Fruit fly (Drosophila melanogaster) whole organism, embryonic: Measurements from ENCODE around the gene vih.

Experiments used
- B-H2 ChIP-seq: fragments of 200-800 bp; sonication (Bioruptor generic); optimal IDR thresholded peaks from 2 replicates; lab custom pipeline; 2018; ENCODE audit warnings: missing biosample characterization, mild to moderate bottlenecking, missing genetic modification characterization
- Blimp-1 ChIP-seq: fragments of 200-800 bp; sonication (Bioruptor generic); optimal IDR thresholded peaks from 3 replicates; lab custom pipeline; 2018; ENCODE audit warnings: missing biosample characterization, missing genetic modification characterization, mild to moderate bottlenecking, moderate library complexity, missing genetic modification reagents
- Bteb2 ChIP-seq: fragments of 200-800 bp; sonication (Bioruptor generic); optimal IDR thresholded peaks from 2 replicates; lab custom pipeline; 2016; ENCODE audit warnings: missing biosample characterization, missing genetic modification characterization
- CG10654 ChIP-seq: fragments of 200-800 bp; sonication (Bioruptor generic); optimal IDR thresholded peaks from 2 replicates; lab custom pipeline; 2016; ENCODE audit warnings: missing biosample characterization, missing genetic modification characterization
- CG10959 ChIP-seq: fragments of 200-800 bp; sonication (Bioruptor generic); IDR thresholded peaks from 2 replicates; pipeline ENCODE4 v1.3.6; 2022; ENCODE audit warnings: missing biosample characterization, missing genetic modification characterization
- CG11696 ChIP-seq: fragments of 200-800 bp; sonication (Bioruptor generic); IDR thresholded peaks from 2 replicates; pipeline ENCODE4 v1.3.6; 2022; ENCODE audit warnings: missing biosample characterization, missing genetic modification characterization
- CG1603 ChIP-seq: fragments of 200-800 bp; sonication (Bioruptor generic); optimal IDR thresholded peaks from 2 replicates; lab custom pipeline; 2019; ENCODE audit warnings: missing biosample characterization, mild to moderate bottlenecking, missing genetic modification characterization, moderate library complexity
- CG2199 ChIP-seq: fragments of 200-800 bp; sonication (Bioruptor generic); IDR thresholded peaks from 3 replicates; pipeline ENCODE4 v1.3.6; 2022; ENCODE audit warnings: missing biosample characterization, missing genetic modification characterization
- CG32772 ChIP-seq: fragments of 200-800 bp; sonication (Bioruptor generic); IDR thresholded peaks from 2 replicates; pipeline ENCODE4 v1.3.6; 2022; ENCODE audit warnings: missing biosample characterization, missing genetic modification characterization
- CG34422 ChIP-seq: fragments of 200-800 bp; sonication (Bioruptor generic); IDR thresholded peaks from 3 replicates; pipeline ENCODE4 v1.3.6; 2022; ENCODE audit warnings: missing biosample characterization, missing genetic modification characterization
- CG4360 ChIP-seq: fragments of 200-800 bp; sonication (Bioruptor generic); IDR thresholded peaks from 2 replicates; pipeline ENCODE4 v1.3.6; 2022; ENCODE audit warnings: missing biosample characterization, missing genetic modification characterization
- CG7372 ChIP-seq: fragments of 200-800 bp; sonication (Bioruptor generic); IDR thresholded peaks from 2 replicates; pipeline ENCODE4 v1.3.6; 2022; ENCODE audit warnings: missing biosample characterization, missing genetic modification characterization
- CG8290 ChIP-seq, 3 experiments: fragments of 200-800 bp; sonication (Bioruptor generic); optimal IDR thresholded peaks; 2 replicates each; lab custom pipeline; 2016 to 2019; ENCODE audit warnings: missing biosample characterization in 3 of 3, missing genetic modification characterization in 3 of 3, mild to moderate bottlenecking in 2 of 3, moderate library complexity in 1 of 3
- CG8765 ChIP-seq: fragments of 200-800 bp; sonication (Bioruptor generic); IDR thresholded peaks from 2 replicates; pipeline ENCODE4 v1.3.6; 2022; ENCODE audit warnings: missing biosample characterization, missing genetic modification characterization
- CG9437 ChIP-seq: fragments of 200-800 bp; sonication (Bioruptor generic); optimal IDR thresholded peaks from 2 replicates; lab custom pipeline; 2018; ENCODE audit warnings: missing biosample characterization, mild to moderate bottlenecking, missing genetic modification characterization
- CTCF ChIP-seq: fragments of 200-800 bp; sonication (Bioruptor generic); optimal IDR thresholded peaks from 2 replicates; lab custom pipeline; 2017; ENCODE audit warnings: missing biosample characterization, mild to moderate bottlenecking, missing genetic modification characterization, moderate library complexity
- Dad ChIP-seq: fragments of 200-800 bp; sonication (Bioruptor generic); optimal IDR thresholded peaks from 3 replicates; lab custom pipeline; 2016; ENCODE audit warnings: missing biosample characterization, missing genetic modification characterization
- Doc2 ChIP-seq: fragments of 200-800 bp; sonication (Bioruptor generic); IDR thresholded peaks from 2 replicates; pipeline ENCODE4 v1.3.6; 2022; ENCODE audit warnings: missing biosample characterization, missing genetic modification characterization
- Drgx ChIP-seq: fragments of 200-800 bp; sonication (Bioruptor generic); IDR thresholded peaks from 2 replicates; pipeline ENCODE4 v1.3.6; 2022; ENCODE audit warnings: missing biosample characterization, missing genetic modification characterization
- HLH4C ChIP-seq: fragments of 200-800 bp; sonication (Bioruptor generic); IDR thresholded peaks from 3 replicates; pipeline ENCODE4 v1.3.6; 2022; ENCODE audit warnings: missing biosample characterization, missing genetic modification characterization; ENCODE audit not compliant: partially characterized antibody
- Med ChIP-seq: fragments of 200-800 bp; sonication (Bioruptor generic); peaks from one replicate; lab custom pipeline; 2016; ENCODE audit warnings: missing biosample characterization, missing genetic modification characterization, mild to moderate bottlenecking, inconsistent platforms, moderate library complexity
- NC2β ChIP-seq: fragments of 200-800 bp; sonication (Bioruptor generic); optimal IDR thresholded peaks from 2 replicates; lab custom pipeline; 2016; ENCODE audit warnings: missing biosample characterization, missing genetic modification characterization
- PHDP ChIP-seq: fragments of 200-800 bp; sonication (Bioruptor generic); optimal IDR thresholded peaks from 3 replicates; lab custom pipeline; 2018; ENCODE audit warnings: missing biosample characterization, mild to moderate bottlenecking, missing genetic modification characterization, moderate library complexity
- Rx ChIP-seq: fragments of 200-800 bp; sonication (Bioruptor generic); IDR thresholded peaks from 2 replicates; pipeline ENCODE4 v1.3.6; 2022; ENCODE audit warnings: missing biosample characterization, missing genetic modification characterization
- Scr ChIP-seq: fragments of 200-800 bp; sonication (Bioruptor generic); IDR thresholded peaks from 2 replicates; pipeline ENCODE4 v1.3.6; 2022; ENCODE audit warnings: missing biosample characterization, missing genetic modification characterization; ENCODE audit not compliant: partially characterized antibody
- Sox102F ChIP-seq: fragments of 200-800 bp; sonication (Bioruptor generic); optimal IDR thresholded peaks from 2 replicates; lab custom pipeline; 2018; ENCODE audit warnings: missing biosample characterization, mild to moderate bottlenecking, missing genetic modification characterization, moderate library complexity
- Xrp1 ChIP-seq: fragments of 200-800 bp; sonication (Bioruptor generic); IDR thresholded peaks from 2 replicates; pipeline ENCODE4 v1.3.6; 2022; ENCODE audit warnings: missing biosample characterization, missing genetic modification characterization
- ara ChIP-seq: fragments of 200-800 bp; sonication (Bioruptor generic); IDR thresholded peaks from 2 replicates; pipeline ENCODE4 v1.3.6; 2022; ENCODE audit warnings: missing biosample characterization, missing genetic modification characterization
- bsh ChIP-seq, 2 experiments: fragments of 200-800 bp; sonication (Bioruptor generic); optimal IDR thresholded peaks; 2 replicates each; lab custom pipeline; 2017 to 2018; ENCODE audit warnings: mild to moderate bottlenecking in 2 of 2, missing biosample characterization in 2 of 2, missing genetic modification characterization in 2 of 2, moderate library complexity in 1 of 2
- ci ChIP-seq: fragments of 200-800 bp; sonication (Bioruptor generic); IDR thresholded peaks from 3 replicates; pipeline ENCODE4 v1.3.6; 2022; ENCODE audit warnings: missing biosample characterization, missing genetic modification characterization
- dan ChIP-seq: fragments of 200-800 bp; sonication (Bioruptor generic); IDR thresholded peaks from 2 replicates; pipeline ENCODE4 v1.3.6; 2022; ENCODE audit warnings: missing biosample characterization, missing genetic modification characterization
- exex ChIP-seq: fragments of 200-800 bp; sonication (Bioruptor generic); optimal IDR thresholded peaks from 4 replicates; lab custom pipeline; 2018; ENCODE audit warnings: missing biosample characterization, mild to moderate bottlenecking, missing genetic modification characterization, moderate library complexity
- fd64A ChIP-seq: fragments of 200-800 bp; sonication (Bioruptor generic); optimal IDR thresholded peaks from 3 replicates; lab custom pipeline; 2018; ENCODE audit warnings: missing biosample characterization, mild to moderate bottlenecking, missing genetic modification characterization
- gcm2 ChIP-seq: fragments of 200-800 bp; sonication (Bioruptor generic); optimal IDR thresholded peaks from 2 replicates; lab custom pipeline; 2016; ENCODE audit warnings: missing biosample characterization, missing genetic modification characterization
- hkb ChIP-seq, 2 experiments: fragments of 200-800 bp in 1 of 2; fragments of >200 bp in 1 of 2; sonication (Bioruptor generic) in 1 of 2; IDR thresholded peaks in 1 of 2; optimal IDR thresholded peaks in 1 of 2; 2 replicates each; pipeline versions ENCODE4 v1.3.6 to Lab custom; 2017 to 2022; ENCODE audit warnings: missing biosample characterization in 1 of 2, missing genetic modification characterization in 1 of 2
- hth ChIP-seq: fragments of >200 bp; optimal IDR thresholded peaks from 2 replicates; lab custom pipeline; 2017; ENCODE audit warnings: inconsistent platforms
- lbe ChIP-seq: fragments of 200-800 bp; sonication (Bioruptor generic); optimal IDR thresholded peaks from 2 replicates; lab custom pipeline; 2016; ENCODE audit warnings: missing biosample characterization, mild to moderate bottlenecking, missing genetic modification characterization
- lmd ChIP-seq: fragments of 200-800 bp; sonication (Bioruptor generic); IDR thresholded peaks from 2 replicates; pipeline ENCODE4 v1.3.6; 2022; ENCODE audit warnings: missing biosample characterization, missing genetic modification characterization
- nerfin-2 ChIP-seq: fragments of 200-800 bp; sonication (Bioruptor generic); IDR thresholded peaks from 2 replicates; pipeline ENCODE4 v1.3.6; 2022; ENCODE audit warnings: missing biosample characterization, missing genetic modification characterization; ENCODE audit not compliant: partially characterized antibody
- p53 ChIP-seq: fragments of 200-800 bp; sonication (Bioruptor generic); optimal IDR thresholded peaks from 2 replicates; lab custom pipeline; 2016; ENCODE audit warnings: missing biosample characterization, missing genetic modification characterization
- pan ChIP-seq, 4 experiments: fragments of >200 bp in 3 of 4; fragments of 200-800 bp in 1 of 4; sonication (Bioruptor generic) in 1 of 4; optimal IDR thresholded peaks in 3 of 4; IDR thresholded peaks in 1 of 4; 2 replicates each; pipeline versions ENCODE4 v1.3.6 to Lab custom; 2017 to 2022; ENCODE audit warnings: missing biosample characterization in 2 of 4, missing genetic modification characterization in 2 of 4, mixed read lengths in 1 of 4
- pfk ChIP-seq: fragments of 200-800 bp; sonication (Bioruptor generic); optimal IDR thresholded peaks from 2 replicates; lab custom pipeline; 2018; ENCODE audit warnings: missing biosample characterization, mild to moderate bottlenecking, missing genetic modification characterization, moderate library complexity
- row ChIP-seq: fragments of 200-800 bp; sonication (Bioruptor generic); IDR thresholded peaks from 3 replicates; pipeline ENCODE4 v1.3.6; 2022; ENCODE audit warnings: missing biosample characterization, missing genetic modification characterization
- sens ChIP-seq: fragments of 200-800 bp; sonication (Bioruptor generic); peaks from one replicate; lab custom pipeline; 2016; ENCODE audit warnings: missing biosample characterization, missing genetic modification characterization
- sisA ChIP-seq: fragments of 200-800 bp; sonication (Bioruptor generic); IDR thresholded peaks from 2 replicates; pipeline ENCODE4 v1.3.6; 2022; ENCODE audit warnings: missing biosample characterization, missing genetic modification characterization
- sna ChIP-seq: fragments of 200-800 bp; sonication (Bioruptor generic); IDR thresholded peaks from 2 replicates; pipeline ENCODE4 v1.3.6; 2022; ENCODE audit warnings: missing biosample characterization, missing genetic modification characterization; ENCODE audit not compliant: partially characterized antibody
- so ChIP-seq: fragments of 200-800 bp; sonication (Bioruptor generic); IDR thresholded peaks from 3 replicates; pipeline ENCODE4 v1.3.6; 2022; ENCODE audit warnings: missing biosample characterization, missing genetic modification characterization
- stwl ChIP-seq: fragments of 200-800 bp; sonication (Bioruptor generic); optimal IDR thresholded peaks from 3 replicates; lab custom pipeline; 2018; ENCODE audit warnings: missing biosample characterization, mild to moderate bottlenecking, missing genetic modification characterization, moderate library complexity
- zen ChIP-seq: fragments of 200-800 bp; sonication (Bioruptor generic); optimal IDR thresholded peaks from 3 replicates; lab custom pipeline; 2018; ENCODE audit warnings: missing biosample characterization, mild to moderate bottlenecking, missing genetic modification characterization, moderate library complexity
- zfh1 ChIP-seq: fragments of 200-800 bp; sonication (Bioruptor generic); IDR thresholded peaks from 3 replicates; pipeline ENCODE4 v1.3.6; 2022; ENCODE audit warnings: missing biosample characterization, missing genetic modification characterization

The vih gene

dm6 chr3L:12551671-12552070 is 47.6 kb downstream of the vih start (continued):
- TF ChIP-seq NC2β (GFP tag; lab: Kevin White, UChicago) (no peak), sens (GFP tag; lab: Kevin White, UChicago) (peak; percentile 32), CG10959 (GFP tag; lab: Robert Waterston, UW) (no peak), PHDP (no peak), sna (no peak), p53 (GFP tag; lab: Kevin White, UChicago) (no peak), zfh1 (GFP tag; lab: Robert Waterston, UW) (peak; percentile 56; the same call in 2 of the 3 replicates), Drgx (GFP tag; lab: Robert Waterston, UW) (peak; percentile 70), B-H2 (GFP tag; lab: Kevin White, UChicago) (no peak), CG34422 (GFP tag; lab: Robert Waterston, UW) (no peak), row (GFP tag; lab: Robert Waterston, UW) (no peak), Dad (GFP tag; lab: Kevin White, UChicago) (no peak), CG32772 (GFP tag; lab: Robert Waterston, UW) (peak; percentile 42; the same call in 1 of the 2 replicates), Blimp-1 (GFP tag; lab: Kevin White, UChicago) (no peak), lmd (GFP tag; lab: Robert Waterston, UW) (0 out of 2 replicates have a peak, but pooled peaks have one; percentile 26), hth (lab: Kevin White, UChicago) (no peak), bsh (GFP tag; optimal IDR thresholded peaks at IDR 0.05; lab: Kevin White, UChicago) (peak; percentile 7 to 24), CG1603 (peak; percentile 10), CG9437 (GFP tag; lab: Kevin White, UChicago) (no peak), CG8765 (GFP tag; lab: Robert Waterston, UW) (peak; percentile 45; the same call in 1 of the 2 replicates), Med (GFP tag; lab: Kevin White, UChicago) (peak; percentile 73), zen (tag; lab: Kevin White, UChicago) (no peak), pfk (GFP tag; lab: Kevin White, UChicago) (no peak), Bteb2 (GFP tag; lab: Kevin White, UChicago) (no peak), exex (no peak), stwl (tag; lab: Kevin White, UChicago) (no peak), ci (peak; percentile 67; the same call in 1 of the 3 replicates), Sox102F (GFP tag; lab: Kevin White, UChicago) (peak; percentile 13), Xrp1 (peak; percentile 42; the same call in 1 of the 2 replicates), HLH4C (GFP tag; lab: Robert Waterston, UW) (no peak), lbe (GFP tag; lab: Kevin White, UChicago) (peak; percentile 49), dan (GFP tag; lab: Robert Waterston, UW) (no peak), Scr (GFP tag; lab: Robert Waterston, UW) (no peak), CG8290 (GFP tag; optimal IDR thresholded peaks at IDR 0.05; lab: Kevin White, UChicago) (no peak), CG8290 (tag; optimal IDR thresholded peaks at IDR 0.05; lab: Kevin White, UChicago) (no peak), CG7372 (GFP tag; lab: Robert Waterston, UW) (peak; percentile 8; the same call in 1 of the 2 replicates), CG11696 (GFP tag; lab: Robert Waterston, UW) (0 out of 2 replicates have a peak, but pooled peaks have one; percentile 20), so (GFP tag; lab: Robert Waterston, UW) (no peak), sisA (GFP tag; lab: Robert Waterston, UW) (peak; percentile 25; the same call in 1 of the 2 replicates), CG4360 (GFP tag; lab: Robert Waterston, UW) (no peak), pan (optimal IDR thresholded peaks at IDR 0.05; lab: Kevin White, UChicago) (no peak), pan (GFP tag; optimal IDR thresholded peaks at IDR 0.05 in 1 of 2, IDR thresholded peaks at IDR 0.05 in 1 of 2) (peak in 1 of 2 experiments; percentile 47), gcm2 (no peak), CG2199 (GFP tag; lab: Robert Waterston, UW) (no peak), CG10654 (no peak), nerfin-2 (GFP tag; lab: Robert Waterston, UW) (no peak), Doc2 (GFP tag; lab: Robert Waterston, UW) (no peak), fd64A (GFP tag; lab: Kevin White, UChicago) (no peak), ara (GFP tag; lab: Robert Waterston, UW) (peak; percentile 62; the same call in 1 of the 2 replicates), Rx (GFP tag; lab: Robert Waterston, UW) (no peak), CTCF (no peak), hkb (optimal IDR thresholded peaks at IDR 0.05; lab: Kevin White, UChicago) (no peak), hkb (GFP tag; IDR thresholded peaks at IDR 0.05; lab: Robert Waterston, UW) (peak; percentile 9; the same call in 1 of the 2 replicates)
